Worm (Caenorhabditis elegans) whole organism, L3 larva: ENCODE data around the gene F59F5.7.

Experiments
- mdl-1 ChIP-seq: fragments of 150-350 bp; optimal IDR thresholded peaks from 2 replicates; lab custom pipeline; 2014; ENCODE audit warnings: missing biosample characterization, missing genetic modification characterization
- nhr-76 ChIP-seq: fragments of 150-350 bp; sonication (generic microtip); optimal IDR thresholded peaks from 5 replicates; lab custom pipeline; 2014; ENCODE audit warnings: missing biosample characterization, missing genetic modification characterization
- unc-39 ChIP-seq: sonication (generic microtip); optimal IDR thresholded peaks from 4 replicates; lab custom pipeline; 2017; ENCODE audit warnings: missing biosample characterization, missing genetic modification characterization

DNA sequence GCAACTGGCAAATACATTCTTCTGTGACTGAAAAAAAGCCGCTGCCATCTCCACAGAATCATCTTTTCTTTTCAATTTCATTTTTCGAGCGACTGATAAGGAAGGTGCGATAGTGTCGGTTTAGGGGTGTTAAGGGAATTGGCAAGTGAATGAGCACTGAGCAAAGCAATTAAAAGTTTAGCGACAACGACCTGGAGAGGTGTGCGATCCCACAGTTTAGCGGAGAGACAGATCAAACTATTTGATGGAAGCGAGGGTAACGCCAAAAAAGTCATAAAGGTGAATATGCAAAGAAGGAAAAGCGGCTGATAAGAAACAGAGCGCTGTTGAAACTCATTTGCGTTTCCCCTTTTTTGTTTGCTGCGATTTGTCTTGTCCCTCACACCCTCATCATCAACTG, 30.3 kb upstream of the F59F5.7 start, which contains the start of the genes F14F3.5 and slcf-1:
- TF ChIP-seq nhr-76 (tag; lab: Kevin White, UChicago) = no peak
- no peak for TF ChIP-seq unc-39
- TF ChIP-seq mdl-1 (tag; lab: Kevin White, UChicago) = no peak
